Fruit fly (Drosophila melanogaster) whole organism, embryonic: ENCODE measurements around the gene CG15638.

Experiments used
- Awh ChIP-seq: fragments of 200-800 bp; sonication (Bioruptor generic); IDR thresholded peaks from 2 replicates; pipeline ENCODE4, ENCODE4 v1.3.6; 2022; ENCODE audit warnings: missing biosample characterization, missing genetic modification characterization
- B-H1 ChIP-seq: fragments of 200-800 bp; sonication (Bioruptor generic); IDR thresholded peaks from 3 replicates; pipeline ENCODE4 v1.3.6; 2022; ENCODE audit warnings: missing biosample characterization, missing genetic modification characterization
- Bteb2 ChIP-seq: fragments of 200-800 bp; sonication (Bioruptor generic); optimal IDR thresholded peaks from 2 replicates; lab custom pipeline; 2016; ENCODE audit warnings: missing biosample characterization, missing genetic modification characterization
- CG11093 ChIP-seq: fragments of 200-800 bp; sonication (Bioruptor generic); IDR thresholded peaks from 3 replicates; pipeline ENCODE4 v1.3.6; 2022; ENCODE audit warnings: missing biosample characterization, missing genetic modification characterization
- CG12155 ChIP-seq: fragments of 200-800 bp; sonication (Bioruptor generic); optimal IDR thresholded peaks from 3 replicates; lab custom pipeline; 2016; ENCODE audit warnings: missing biosample characterization, missing genetic modification characterization
- CG12219 ChIP-seq: fragments of 200-800 bp; sonication (Bioruptor generic); optimal IDR thresholded peaks from 3 replicates; lab custom pipeline; 2018; ENCODE audit warnings: missing biosample characterization, mild to moderate bottlenecking, missing genetic modification characterization
- CG12769 ChIP-seq: fragments of 200-800 bp; sonication (Bioruptor generic); optimal IDR thresholded peaks from 2 replicates; lab custom pipeline; 2019; ENCODE audit warnings: missing biosample characterization, mild to moderate bottlenecking, missing genetic modification characterization, moderate library complexity
- CG14050 ChIP-seq: fragments of 200-800 bp; sonication (Bioruptor generic); IDR thresholded peaks from 3 replicates; pipeline ENCODE4 v1.3.6; 2022; ENCODE audit warnings: missing biosample characterization, missing genetic modification characterization
- CG14441 ChIP-seq: fragments of 200-800 bp; sonication (Bioruptor generic); IDR thresholded peaks from 2 replicates; pipeline ENCODE4 v1.3.6; 2022; ENCODE audit warnings: missing biosample characterization, missing genetic modification characterization
- CG1647 ChIP-seq: fragments of 200-800 bp; sonication (Bioruptor generic); optimal IDR thresholded peaks from 3 replicates; lab custom pipeline; 2016; ENCODE audit warnings: missing biosample characterization, missing genetic modification characterization
- CG16863 ChIP-seq: fragments of 200-800 bp; sonication (Bioruptor generic); optimal IDR thresholded peaks from 3 replicates; lab custom pipeline; 2016; ENCODE audit warnings: missing biosample characterization, missing genetic modification characterization
- CG17186 ChIP-seq: fragments of 200-800 bp; sonication (Bioruptor generic); optimal IDR thresholded peaks from 3 replicates; lab custom pipeline; 2017; ENCODE audit warnings: missing biosample characterization, missing genetic modification reagents, missing genetic modification characterization
- CG1832 ChIP-seq: fragments of 200-800 bp; sonication (Bioruptor generic); optimal IDR thresholded peaks from 2 replicates; lab custom pipeline; 2017; ENCODE audit warnings: missing biosample characterization, mild to moderate bottlenecking, missing genetic modification characterization, inconsistent platforms
- CG18599 ChIP-seq: fragments of 200-800 bp; sonication (Bioruptor generic); optimal IDR thresholded peaks from 3 replicates; lab custom pipeline; 2017; ENCODE audit warnings: missing biosample characterization, missing genetic modification characterization, mild to moderate bottlenecking, moderate library complexity, missing genetic modification reagents
- CG18764 ChIP-seq: fragments of 200-800 bp; sonication (Bioruptor generic); optimal IDR thresholded peaks from 3 replicates; lab custom pipeline; 2016; ENCODE audit warnings: missing biosample characterization, missing genetic modification characterization
- CG31224 ChIP-seq: fragments of 200-800 bp; sonication (Bioruptor generic); IDR thresholded peaks from 2 replicates; pipeline ENCODE4 v1.3.6; 2022; ENCODE audit warnings: missing biosample characterization, missing genetic modification characterization
- CG5180 ChIP-seq: fragments of 200-800 bp; sonication (Bioruptor generic); optimal IDR thresholded peaks from 3 replicates; lab custom pipeline; 2017; ENCODE audit warnings: missing biosample characterization, missing genetic modification characterization, mild to moderate bottlenecking, moderate library complexity, missing genetic modification reagents
- CG7963 ChIP-seq: fragments of 200-800 bp; sonication (Bioruptor generic); IDR thresholded peaks from 3 replicates; pipeline ENCODE4 v1.3.6; 2022; ENCODE audit warnings: missing biosample characterization, missing genetic modification characterization; ENCODE audit not compliant: partially characterized antibody
- CG9932 ChIP-seq: fragments of 200-800 bp; sonication (Bioruptor generic); IDR thresholded peaks from 2 replicates; pipeline ENCODE4 v1.3.6; 2022; ENCODE audit warnings: missing biosample characterization, missing genetic modification characterization
- CTCF ChIP-seq: fragments of 200-800 bp; sonication (Bioruptor generic); optimal IDR thresholded peaks from 2 replicates; lab custom pipeline; 2017; ENCODE audit warnings: missing biosample characterization, mild to moderate bottlenecking, missing genetic modification characterization, moderate library complexity
- D19B ChIP-seq: fragments of 200-800 bp; sonication (Bioruptor generic); optimal IDR thresholded peaks from 2 replicates; lab custom pipeline; 2017; ENCODE audit warnings: missing biosample characterization, mild to moderate bottlenecking, missing genetic modification characterization
- HLHmδ ChIP-seq: fragments of 200-800 bp; sonication (Bioruptor generic); optimal IDR thresholded peaks from 2 replicates; lab custom pipeline; 2018; ENCODE audit warnings: missing biosample characterization, mild to moderate bottlenecking, missing genetic modification characterization, moderate library complexity
- MTF-1 ChIP-seq: fragments of 200-800 bp; sonication (Bioruptor generic); optimal IDR thresholded peaks from 2 replicates; lab custom pipeline; 2018; ENCODE audit warnings: missing biosample characterization, mild to moderate bottlenecking, missing genetic modification characterization, borderline replicate concordance
- Max ChIP-seq: fragments of 200-800 bp; sonication (Bioruptor generic); optimal IDR thresholded peaks from 2 replicates; lab custom pipeline; 2016; ENCODE audit warnings: missing biosample characterization, mild to moderate bottlenecking, missing genetic modification characterization
- Mes4 ChIP-seq: fragments of 200-800 bp; sonication (Bioruptor generic); optimal IDR thresholded peaks from 2 replicates; lab custom pipeline; 2016; ENCODE audit warnings: missing biosample characterization, missing genetic modification characterization
- Mrtf ChIP-seq: fragments of 200-800 bp; sonication (Bioruptor generic); IDR thresholded peaks from 3 replicates; pipeline ENCODE4 v1.3.6; 2022; ENCODE audit warnings: missing biosample characterization, missing genetic modification characterization
- NFAT ChIP-seq: fragments of 200-800 bp; sonication (Bioruptor generic); IDR thresholded peaks from 2 replicates; pipeline ENCODE4 v1.3.6; 2022; ENCODE audit warnings: missing biosample characterization, missing genetic modification characterization
- Nf-YB ChIP-seq: fragments of 200-800 bp; sonication (Bioruptor generic); optimal IDR thresholded peaks from 3 replicates; lab custom pipeline; 2019; ENCODE audit warnings: missing biosample characterization, mild to moderate bottlenecking, missing genetic modification characterization, moderate library complexity
- PHDP ChIP-seq: fragments of 200-800 bp; sonication (Bioruptor generic); optimal IDR thresholded peaks from 3 replicates; lab custom pipeline; 2018; ENCODE audit warnings: missing biosample characterization, mild to moderate bottlenecking, missing genetic modification characterization, moderate library complexity
- Scr ChIP-seq: fragments of 200-800 bp; sonication (Bioruptor generic); IDR thresholded peaks from 2 replicates; pipeline ENCODE4 v1.3.6; 2022; ENCODE audit warnings: missing biosample characterization, missing genetic modification characterization; ENCODE audit not compliant: partially characterized antibody
- Usf ChIP-seq: fragments of 200-800 bp; sonication (Bioruptor generic); optimal IDR thresholded peaks from 2 replicates; lab custom pipeline; 2017; ENCODE audit warnings: missing genotype, missing biosample characterization, missing genetic modification characterization
- da ChIP-seq: fragments of 200-800 bp; sonication (Bioruptor generic); optimal IDR thresholded peaks from 2 replicates; lab custom pipeline; 2016; ENCODE audit warnings: missing biosample characterization, missing genetic modification characterization
- ems ChIP-seq: fragments of 200-800 bp; sonication (Bioruptor generic); optimal IDR thresholded peaks from 3 replicates; lab custom pipeline; 2016; ENCODE audit warnings: missing biosample characterization, missing genetic modification characterization
- fd64A ChIP-seq: fragments of 200-800 bp; sonication (Bioruptor generic); optimal IDR thresholded peaks from 3 replicates; lab custom pipeline; 2018; ENCODE audit warnings: missing biosample characterization, mild to moderate bottlenecking, missing genetic modification characterization
- h ChIP-seq: fragments of >200 bp; optimal IDR thresholded peaks from 2 replicates; lab custom pipeline; 2017
- hbn ChIP-seq: fragments of 200-800 bp; sonication (Bioruptor generic); IDR thresholded peaks from 2 replicates; pipeline ENCODE4 v1.3.6; 2022; ENCODE audit warnings: missing biosample characterization, missing genetic modification characterization; ENCODE audit not compliant: partially characterized antibody
- her ChIP-seq: fragments of 200-800 bp; sonication (Bioruptor generic); optimal IDR thresholded peaks from 2 replicates; lab custom pipeline; 2016; ENCODE audit warnings: missing biosample characterization, missing genetic modification characterization
- jing ChIP-seq: fragments of 200-800 bp; sonication (Bioruptor generic); optimal IDR thresholded peaks from 2 replicates; lab custom pipeline; 2018; ENCODE audit warnings: missing biosample characterization, mild to moderate bottlenecking, missing genetic modification characterization
- jumu ChIP-seq: fragments of 200-800 bp; sonication (Bioruptor generic); optimal IDR thresholded peaks from 3 replicates; lab custom pipeline; 2016; ENCODE audit warnings: missing biosample characterization, missing genetic modification characterization
- nerfin-2 ChIP-seq: fragments of 200-800 bp; sonication (Bioruptor generic); IDR thresholded peaks from 2 replicates; pipeline ENCODE4 v1.3.6; 2022; ENCODE audit warnings: missing biosample characterization, missing genetic modification characterization; ENCODE audit not compliant: partially characterized antibody
- nom ChIP-seq: fragments of 200-800 bp; sonication (Bioruptor generic); optimal IDR thresholded peaks from 2 replicates; lab custom pipeline; 2017; ENCODE audit warnings: missing biosample characterization, missing genetic modification characterization, mild to moderate bottlenecking, moderate library complexity, missing genetic modification reagents
- pb ChIP-seq: fragments of 200-800 bp; sonication (Bioruptor generic); optimal IDR thresholded peaks from 3 replicates; lab custom pipeline; 2016; ENCODE audit warnings: missing biosample characterization, missing genetic modification characterization
- repo ChIP-seq: fragments of 200-800 bp; sonication (Bioruptor generic); optimal IDR thresholded peaks from 2 replicates; lab custom pipeline; 2016; ENCODE audit warnings: missing biosample characterization, missing genetic modification characterization
- run ChIP-seq: fragments of 200-800 bp; sonication (Bioruptor generic); optimal IDR thresholded peaks from 3 replicates; lab custom pipeline; 2018; ENCODE audit warnings: missing biosample characterization, mild to moderate bottlenecking, missing genetic modification characterization
- sisA ChIP-seq: fragments of 200-800 bp; sonication (Bioruptor generic); IDR thresholded peaks from 2 replicates; pipeline ENCODE4 v1.3.6; 2022; ENCODE audit warnings: missing biosample characterization, missing genetic modification characterization
- tio ChIP-seq: fragments of 200-800 bp; sonication (Bioruptor generic); optimal IDR thresholded peaks from 2 replicates; lab custom pipeline; 2017; ENCODE audit warnings: missing biosample characterization, missing genetic modification characterization, inconsistent platforms
- twi ChIP-seq: fragments of 200-800 bp; optimal IDR thresholded peaks from 2 replicates; lab custom pipeline; 2019; ENCODE audit warnings: missing biosample characterization, mild to moderate bottlenecking, missing genetic modification characterization, moderate library complexity
- unpg ChIP-seq: fragments of 200-800 bp; sonication (Bioruptor generic); optimal IDR thresholded peaks from 3 replicates; lab custom pipeline; 2018; ENCODE audit warnings: missing biosample characterization, mild to moderate bottlenecking, missing genetic modification characterization, moderate library complexity
- z ChIP-seq: fragments of 200-800 bp; sonication (Bioruptor generic); IDR thresholded peaks from 3 replicates; pipeline ENCODE4 v1.3.6; 2022; ENCODE audit warnings: missing biosample characterization, missing genetic modification characterization

The CG15638 gene

DNA sequence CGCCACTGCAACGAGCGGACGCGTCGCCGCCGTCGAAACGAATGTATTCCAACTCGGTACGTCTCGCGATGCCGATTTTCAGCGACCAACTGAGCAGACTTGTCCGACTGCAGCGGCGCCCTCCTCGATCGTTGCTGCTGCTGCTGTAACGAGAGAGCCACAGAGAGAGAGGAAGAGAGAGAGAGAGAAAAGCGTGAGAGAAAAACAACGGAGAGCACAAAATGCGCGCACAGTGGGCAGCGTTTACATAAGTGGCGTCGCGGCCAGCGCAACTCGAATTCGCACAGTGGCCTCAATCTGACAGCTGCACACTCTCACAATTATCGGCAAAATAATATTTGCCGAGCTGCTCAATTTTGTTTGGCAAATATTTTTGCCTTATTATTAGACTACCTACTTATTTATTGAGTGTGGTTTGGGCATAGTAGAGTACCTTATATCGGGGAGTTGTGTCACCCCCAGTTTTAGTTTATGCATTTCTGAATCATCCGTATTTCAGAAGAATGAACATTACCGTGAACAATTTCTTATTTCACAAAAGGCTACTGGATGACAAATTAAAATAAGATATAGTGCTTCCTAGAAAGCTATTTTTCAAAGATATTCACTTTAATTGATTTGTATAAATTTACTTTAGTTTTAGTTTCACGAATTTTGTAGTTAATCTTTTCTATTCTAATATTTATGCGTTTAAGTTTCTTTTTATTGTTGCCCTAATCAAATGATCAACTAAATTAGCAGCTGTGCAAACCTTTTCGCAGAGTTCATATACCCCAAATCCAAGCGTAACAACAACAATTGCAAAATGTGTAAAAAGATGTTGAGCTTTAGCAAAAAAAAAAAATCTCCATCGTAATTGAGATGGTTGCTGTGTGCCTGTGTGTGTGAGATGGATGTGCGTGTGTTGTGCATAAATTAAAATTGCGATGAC is 22.0 kb downstream of the CG15638 start (continued):
- TF ChIP-seq B-H1, result peak; percentile 42; the same call in 1 of the 3 replicates
- peak; percentile 16 for TF ChIP-seq Usf (GFP tag; lab: Kevin White, UChicago)
- TF ChIP-seq tio (GFP tag; lab: Kevin White, UChicago), result peak; percentile 53
- TF ChIP-seq CG9932 (GFP tag; lab: Robert Waterston, UW), result peak; percentile 85
- TF ChIP-seq NFAT (GFP tag; lab: Robert Waterston, UW), result peak; percentile 77
- no peak for TF ChIP-seq twi
- TF ChIP-seq pb (GFP tag; lab: Kevin White, UChicago), result peak; percentile 11
- TF ChIP-seq Awh (GFP tag; lab: Robert Waterston, UW), result 0 out of 2 replicates have a peak, but pooled peaks have one; percentile 38
- peak; percentile 69 for TF ChIP-seq ems
- TF ChIP-seq CG11093, result peak; percentile 58; the same call in 2 of the 3 replicates
- peak; percentile 35 for TF ChIP-seq CG12155
- TF ChIP-seq Mes4, result peak; percentile 23
- no peak for TF ChIP-seq fd64A (GFP tag; lab: Kevin White, UChicago)
- peak; percentile 56 for TF ChIP-seq her (GFP tag; lab: Kevin White, UChicago)
- peak; percentile 68 for TF ChIP-seq nom
- TF ChIP-seq Nf-YB, result no peak
- peak; percentile 71; the same call in 2 of the 3 replicates for TF ChIP-seq Mrtf (GFP tag; lab: Robert Waterston, UW)
- TF ChIP-seq z (GFP tag; lab: Robert Waterston, UW), result peak; percentile 18; the same call in 1 of the 3 replicates
- peak; percentile 64 for TF ChIP-seq CG12769 (tag; lab: Kevin White, UChicago)
- no peak for TF ChIP-seq da (GFP tag; lab: Kevin White, UChicago)
- peak; percentile 69 for TF ChIP-seq CG16863 (GFP tag; lab: Kevin White, UChicago)
- TF ChIP-seq CG1647, result no peak
- TF ChIP-seq unpg, result peak; percentile 59
- TF ChIP-seq nerfin-2 (GFP tag; lab: Robert Waterston, UW), result no peak; the same call in 1 of the 2 replicates
- TF ChIP-seq CG17186 (GFP tag; lab: Kevin White, UChicago), result peak; percentile 51
- peak; percentile 44 for TF ChIP-seq CG18599 (GFP tag; lab: Kevin White, UChicago)
- peak; percentile 29 for TF ChIP-seq CG18764 (GFP tag; lab: Kevin White, UChicago)
- peak; percentile 68 for TF ChIP-seq sisA (GFP tag; lab: Robert Waterston, UW)
- TF ChIP-seq CG12219 (GFP tag; lab: Kevin White, UChicago), result peak; percentile 44
- peak; percentile 80 for TF ChIP-seq CG14441 (GFP tag; lab: Robert Waterston, UW)
- no peak for TF ChIP-seq run (tag; lab: Kevin White, UChicago)
- peak; percentile 58; the same call in 2 of the 3 replicates for TF ChIP-seq CG14050
- TF ChIP-seq HLHmδ (GFP tag; lab: Kevin White, UChicago), result peak; percentile 86
- TF ChIP-seq Bteb2, result peak; percentile 40
- no peak for TF ChIP-seq jing
- peak; percentile 50 for TF ChIP-seq Max (GFP tag; lab: Kevin White, UChicago)
- TF ChIP-seq CG1832 (GFP tag; lab: Kevin White, UChicago), result no peak
- peak; percentile 50 for TF ChIP-seq CG31224 (GFP tag; lab: Robert Waterston, UW)
- peak; percentile 44 for TF ChIP-seq jumu
- peak; percentile 48 for TF ChIP-seq PHDP (tag; lab: Kevin White, UChicago)
- TF ChIP-seq D19B (GFP tag; lab: Kevin White, UChicago), result peak; percentile 47
- TF ChIP-seq repo, result peak; percentile 56
- no peak for TF ChIP-seq Scr (GFP tag; lab: Robert Waterston, UW)
- no peak for TF ChIP-seq CG7963 (GFP tag; lab: Robert Waterston, UW)
- TF ChIP-seq h (lab: Kevin White, UChicago), result no peak
- TF ChIP-seq MTF-1 (GFP tag; lab: Kevin White, UChicago), result peak; percentile 35
- peak; percentile 17 for TF ChIP-seq CG5180 (GFP tag; lab: Kevin White, UChicago)
- TF ChIP-seq hbn (GFP tag; lab: Robert Waterston, UW), result no peak
- TF ChIP-seq CTCF (GFP tag; lab: Kevin White, UChicago), result peak; percentile 13
